Worm (Caenorhabditis elegans) whole organism, mixed stage, embryonic: Measurements from ENCODE around the gene C32B5.7.

ENCODE experiments used
- M03D4.4 ChIP-seq: sonication (generic microtip); optimal IDR thresholded peaks from 2 replicates; lab custom pipeline; 2017; ENCODE audit warnings: mild to moderate bottlenecking, missing genetic modification characterization, missing compliant biosample characterization
- bed-3 ChIP-seq: fragments of 200-800 bp; sonication (Bioruptor generic); optimal IDR thresholded peaks from 3 replicates; lab custom pipeline; 2018; ENCODE audit warnings: mild to moderate bottlenecking, missing genetic modification characterization, moderate library complexity, missing compliant biosample characterization
- blmp-1 ChIP-seq: fragments of 150-350 bp; optimal IDR thresholded peaks from 2 replicates; lab custom pipeline; 2014; ENCODE audit warnings: missing biosample characterization, missing genetic modification characterization
- ceh-39 ChIP-seq: fragments of 150-350 bp; optimal IDR thresholded peaks from 2 replicates; lab custom pipeline; 2014; ENCODE audit warnings: missing biosample characterization, missing genetic modification characterization
- ceh-43 ChIP-seq: fragments of 200-800 bp; sonication (Bioruptor generic); optimal IDR thresholded peaks from 2 replicates; lab custom pipeline; 2018; ENCODE audit warnings: mild to moderate bottlenecking, missing genetic modification characterization, moderate library complexity, missing compliant biosample characterization
- ceh-83 ChIP-seq: fragments of 200-800 bp; sonication (Bioruptor generic); optimal IDR thresholded peaks from 2 replicates; lab custom pipeline; 2018; ENCODE audit warnings: mild to moderate bottlenecking, missing genetic modification characterization, missing compliant biosample characterization
- ces-1 ChIP-seq: fragments of 150-350 bp; optimal IDR thresholded peaks from 2 replicates; lab custom pipeline; 2014; ENCODE audit warnings: missing biosample characterization, missing genetic modification reagents, missing genetic modification characterization
- cnd-1 ChIP-seq: fragments of 200-800 bp; sonication (Bioruptor generic); optimal IDR thresholded peaks from 2 replicates; lab custom pipeline; 2018; ENCODE audit warnings: mild to moderate bottlenecking, missing genetic modification characterization, missing compliant biosample characterization
- drap-1 ChIP-seq: fragments of 200-800 bp; sonication (Bioruptor generic); optimal IDR thresholded peaks from 3 replicates; lab custom pipeline; 2018; ENCODE audit warnings: mild to moderate bottlenecking, missing genetic modification characterization, missing compliant biosample characterization
- elt-1 ChIP-seq: sonication (generic microtip); optimal IDR thresholded peaks from 2 replicates; lab custom pipeline; 2017; ENCODE audit warnings: missing genetic modification characterization, mild to moderate bottlenecking, missing compliant biosample characterization, antibody characterized with exemption, moderate library complexity, borderline replicate concordance; ENCODE audit not compliant: insufficient read depth
- elt-3 ChIP-seq: fragments of 150-350 bp; optimal IDR thresholded peaks from 2 replicates; lab custom pipeline; 2014; ENCODE audit warnings: missing biosample characterization, missing genetic modification characterization
- flh-1 ChIP-seq: fragments of 200-800 bp; sonication (Bioruptor generic); optimal IDR thresholded peaks from 2 replicates; lab custom pipeline; 2018; ENCODE audit warnings: mild to moderate bottlenecking, missing genetic modification characterization, moderate library complexity, missing compliant biosample characterization
- ham-2 ChIP-seq: fragments of 200-800 bp; sonication (Bioruptor generic); optimal IDR thresholded peaks from 2 replicates; lab custom pipeline; 2018; ENCODE audit warnings: mild to moderate bottlenecking, missing genetic modification characterization, missing compliant biosample characterization
- hlh-1 ChIP-seq: fragments of 150-350 bp; optimal IDR thresholded peaks from 2 replicates; lab custom pipeline; 2014; ENCODE audit warnings: missing biosample characterization, missing genetic modification reagents, missing genetic modification characterization
- lin-13 ChIP-seq: fragments of 150-350 bp; optimal IDR thresholded peaks from 2 replicates; lab custom pipeline; 2014; ENCODE audit warnings: missing biosample characterization, missing genetic modification characterization
- lin-32 ChIP-seq: fragments of 200-800 bp; sonication (Bioruptor generic); optimal IDR thresholded peaks from 2 replicates; lab custom pipeline; 2018; ENCODE audit warnings: mild to moderate bottlenecking, missing genetic modification characterization, missing compliant biosample characterization
- lsy-2 ChIP-seq: fragments of 150-350 bp; optimal IDR thresholded peaks from 2 replicates; lab custom pipeline; 2014; ENCODE audit warnings: missing biosample characterization, missing genetic modification characterization
- mab-5 ChIP-seq: fragments of 150-350 bp; optimal IDR thresholded peaks from 2 replicates; lab custom pipeline; 2014; ENCODE audit warnings: missing biosample characterization, missing genetic modification characterization
- mep-1 ChIP-seq: fragments of 150-350 bp; optimal IDR thresholded peaks from 2 replicates; lab custom pipeline; 2017; ENCODE audit warnings: missing biosample characterization, missing genetic modification reagents, missing genetic modification characterization, inconsistent platforms
- mls-2 ChIP-seq: sonication (generic microtip); optimal IDR thresholded peaks from 2 replicates; lab custom pipeline; 2016; ENCODE audit warnings: mild to moderate bottlenecking, missing genetic modification characterization, moderate library complexity, missing compliant biosample characterization
- nhr-12 ChIP-seq: fragments of 150-350 bp; optimal IDR thresholded peaks from 2 replicates; lab custom pipeline; 2014; ENCODE audit warnings: missing biosample characterization, missing genetic modification characterization
- nhr-2 ChIP-seq: fragments of 150-350 bp; optimal IDR thresholded peaks from 2 replicates; lab custom pipeline; 2014; ENCODE audit warnings: missing biosample characterization, missing genetic modification characterization
- nhr-237 ChIP-seq: fragments of 150-350 bp; optimal IDR thresholded peaks from 2 replicates; lab custom pipeline; 2014; ENCODE audit warnings: missing biosample characterization, missing genetic modification characterization
- nhr-28 ChIP-seq: fragments of 150-350 bp; optimal IDR thresholded peaks from 2 replicates; lab custom pipeline; 2014; ENCODE audit warnings: missing biosample characterization, missing genetic modification characterization
- nhr-76 ChIP-seq: sonication (generic microtip); optimal IDR thresholded peaks from 2 replicates; lab custom pipeline; 2017; ENCODE audit warnings: missing biosample characterization, missing genetic modification characterization
- pha-4 ChIP-seq: fragments of 150-350 bp; optimal IDR thresholded peaks from 2 replicates; lab custom pipeline; 2018; ENCODE audit warnings: missing biosample characterization, missing genetic modification reagents, missing genetic modification characterization
- sem-2 ChIP-seq: fragments of 200-800 bp; sonication (Bioruptor generic); optimal IDR thresholded peaks from 2 replicates; lab custom pipeline; 2018; ENCODE audit warnings: mild to moderate bottlenecking, missing genetic modification characterization, missing compliant biosample characterization
- snpc-4 ChIP-seq: fragments of 150-350 bp; optimal IDR thresholded peaks from 2 replicates; lab custom pipeline; 2014; ENCODE audit warnings: missing biosample characterization, missing genetic modification characterization
- sptf-1 ChIP-seq: sonication (generic microtip); optimal IDR thresholded peaks from 2 replicates; lab custom pipeline; 2017; ENCODE audit warnings: mild to moderate bottlenecking, missing genetic modification characterization, moderate library complexity, missing compliant biosample characterization
- tbx-8 ChIP-seq: fragments of 200-800 bp; sonication (Bioruptor generic); optimal IDR thresholded peaks from 2 replicates; lab custom pipeline; 2018; ENCODE audit warnings: mild to moderate bottlenecking, missing genetic modification characterization, moderate library complexity, missing compliant biosample characterization
- unc-120 ChIP-seq: sonication (generic microtip); optimal IDR thresholded peaks from 2 replicates; lab custom pipeline; 2017; ENCODE audit warnings: missing genetic modification characterization, missing compliant biosample characterization; ENCODE audit not compliant: poor library complexity, severe bottlenecking
- unc-39 ChIP-seq: fragments of 150-350 bp; optimal IDR thresholded peaks from 2 replicates; lab custom pipeline; 2014; ENCODE audit warnings: missing biosample characterization, missing genetic modification characterization
- unc-62 ChIP-seq: fragments of 150-350 bp; optimal IDR thresholded peaks from 2 replicates; lab custom pipeline; 2014; ENCODE audit warnings: missing biosample characterization, missing genetic modification reagents, missing genetic modification characterization
- zip-8 ChIP-seq: fragments of 150-350 bp; optimal IDR thresholded peaks from 2 replicates; lab custom pipeline; 2014; ENCODE audit warnings: missing biosample characterization, missing genetic modification characterization
- ztf-11 ChIP-seq: fragments of 150-350 bp; optimal IDR thresholded peaks from 2 replicates; lab custom pipeline; 2014; ENCODE audit warnings: missing biosample characterization, missing genetic modification characterization

Gene C32B5.7

ce11 chrII:940779-941178, 19.5 kb upstream of the C32B5.7 start, which contains the start of gene fbxc-36:
Gene fbxc-36 (plus strand): TSS chrII:940983.
- peak; percentile 60 for TF ChIP-seq nhr-2 (tag; lab: Kevin White, UChicago)
- no peak for TF ChIP-seq flh-1
- TF ChIP-seq cnd-1 (tag; lab: Kevin White, UChicago): peak; percentile 14
- TF ChIP-seq nhr-76 (tag; lab: Kevin White, UChicago): no peak
- TF ChIP-seq M03D4.4 (tag; lab: Kevin White, UChicago): no peak
- peak; percentile 41 for TF ChIP-seq nhr-12
- no peak for TF ChIP-seq hlh-1 (tag; lab: Kevin White, UChicago)
- no peak for TF ChIP-seq elt-1 (tag; lab: Kevin White, UChicago)
- no peak for TF ChIP-seq sem-2 (GFP tag; lab: Kevin White, UChicago)
- TF ChIP-seq zip-8 (tag; lab: Kevin White, UChicago): no peak
- no peak for TF ChIP-seq mls-2 (tag; lab: Kevin White, UChicago)
- no peak for TF ChIP-seq pha-4
- no peak for TF ChIP-seq unc-120 (tag; lab: Kevin White, UChicago)
- no peak for TF ChIP-seq ceh-83 (GFP tag; lab: Kevin White, UChicago)
- TF ChIP-seq ces-1 (GFP tag; lab: Kevin White, UChicago): no peak
- no peak for TF ChIP-seq lsy-2
- TF ChIP-seq ceh-39 (tag; lab: Kevin White, UChicago): peak; percentile 12
- TF ChIP-seq sptf-1 (tag; lab: Kevin White, UChicago): peak; percentile 45
- TF ChIP-seq drap-1 (GFP tag; lab: Kevin White, UChicago): no peak
- no peak for TF ChIP-seq nhr-237 (tag; lab: Kevin White, UChicago)
- TF ChIP-seq ztf-11: no peak
- TF ChIP-seq mab-5 (tag; lab: Kevin White, UChicago): no peak
- no peak for TF ChIP-seq elt-3
- no peak for TF ChIP-seq ham-2 (GFP tag; lab: Kevin White, UChicago)
- TF ChIP-seq blmp-1 (tag; lab: Kevin White, UChicago): no peak
- TF ChIP-seq nhr-28 (tag; lab: Kevin White, UChicago): no peak
- TF ChIP-seq unc-39: no peak
- TF ChIP-seq ceh-43 (GFP tag; lab: Kevin White, UChicago): no peak
- TF ChIP-seq unc-62 (GFP tag; lab: Kevin White, UChicago): no peak
- no peak for TF ChIP-seq lin-13
- no peak for TF ChIP-seq lin-32 (GFP tag; lab: Kevin White, UChicago)
- no peak for TF ChIP-seq bed-3 (GFP tag; lab: Kevin White, UChicago)
- TF ChIP-seq mep-1 (tag; lab: Kevin White, UChicago): no peak
- TF ChIP-seq tbx-8 (GFP tag; lab: Kevin White, UChicago): no peak
- TF ChIP-seq snpc-4 (tag; lab: Kevin White, UChicago): no peak

ce11 chrII:943773-944172, 16.6 kb upstream of the C32B5.7 start, which contains the start of gene clec-43:
Gene clec-43 (plus strand): TSS chrII:944066.
- no peak for TF ChIP-seq nhr-28 (tag; lab: Kevin White, UChicago)
- TF ChIP-seq cnd-1 (tag; lab: Kevin White, UChicago): no peak
- TF ChIP-seq mab-5 (tag; lab: Kevin White, UChicago): no peak
- no peak for TF ChIP-seq unc-39
- no peak for TF ChIP-seq M03D4.4 (tag; lab: Kevin White, UChicago)
- no peak for TF ChIP-seq elt-1 (tag; lab: Kevin White, UChicago)
- TF ChIP-seq ceh-39 (tag; lab: Kevin White, UChicago): no peak
- no peak for TF ChIP-seq sptf-1 (tag; lab: Kevin White, UChicago)
- TF ChIP-seq zip-8 (tag; lab: Kevin White, UChicago): no peak
- TF ChIP-seq sem-2 (GFP tag; lab: Kevin White, UChicago): no peak
- no peak for TF ChIP-seq flh-1
- no peak for TF ChIP-seq mep-1 (tag; lab: Kevin White, UChicago)

ce11 chrII:948091-948490, 12.2 kb upstream of the C32B5.7 start, which contains the start of gene fbxc-32:
Gene fbxc-32 (minus strand): TSS chrII:948191.
- TF ChIP-seq nhr-28 (tag; lab: Kevin White, UChicago) (no peak), mls-2 (tag; lab: Kevin White, UChicago) (no peak)

ce11 chrII:950374-950773, 10.0 kb upstream of the C32B5.7 start:
- TF ChIP-seq nhr-28 (tag; lab: Kevin White, UChicago) (no peak), nhr-12 (no peak), lin-32 (GFP tag; lab: Kevin White, UChicago) (no peak), lin-13 (no peak), flh-1 (no peak), tbx-8 (GFP tag; lab: Kevin White, UChicago) (no peak), cnd-1 (tag; lab: Kevin White, UChicago) (no peak), ceh-83 (GFP tag; lab: Kevin White, UChicago) (no peak), blmp-1 (tag; lab: Kevin White, UChicago) (no peak), mab-5 (tag; lab: Kevin White, UChicago) (no peak), elt-1 (tag; lab: Kevin White, UChicago) (no peak), mep-1 (tag; lab: Kevin White, UChicago) (no peak), elt-3 (no peak), mls-2 (tag; lab: Kevin White, UChicago) (no peak), ham-2 (GFP tag; lab: Kevin White, UChicago) (no peak), ztf-11 (no peak), drap-1 (GFP tag; lab: Kevin White, UChicago) (no peak), hlh-1 (tag; lab: Kevin White, UChicago) (no peak), sptf-1 (tag; lab: Kevin White, UChicago) (no peak)
